Fruit fly (Drosophila melanogaster) whole organism, embryonic: ENCODE measurements around the gene Prdm13.
A peak's percentile ranks its signal among the peaks of the same experiment; 100 is the strongest.

Experiments
- Abd-B ChIP-seq: fragments of 200-800 bp; sonication (Bioruptor generic); optimal IDR thresholded peaks from 2 replicates; lab custom pipeline; 2018; ENCODE audit warnings: missing biosample characterization, mild to moderate bottlenecking, missing genetic modification characterization, moderate library complexity
- Atf-2 ChIP-seq: fragments of 200-800 bp; sonication (Bioruptor generic); optimal IDR thresholded peaks from 2 replicates; lab custom pipeline; 2016; ENCODE audit warnings: missing biosample characterization, missing genetic modification characterization
- CG10431 ChIP-seq: fragments of 200-800 bp; sonication (Bioruptor generic); optimal IDR thresholded peaks from 3 replicates; lab custom pipeline; 2018; ENCODE audit warnings: missing biosample characterization, mild to moderate bottlenecking, missing genetic modification characterization
- CG11695 ChIP-seq: fragments of 200-800 bp; sonication (Bioruptor generic); IDR thresholded peaks from 3 replicates; pipeline ENCODE4 v1.3.6; 2022; ENCODE audit warnings: missing biosample characterization, missing genetic modification characterization
- CG13287 ChIP-seq: fragments of 200-800 bp; sonication (Bioruptor generic); IDR thresholded peaks from 2 replicates; pipeline ENCODE4 v1.3.6; 2022; ENCODE audit warnings: missing biosample characterization, missing genetic modification characterization; ENCODE audit not compliant: partially characterized antibody
- CG13624 ChIP-seq: fragments of 200-800 bp; sonication (Bioruptor generic); optimal IDR thresholded peaks from 2 replicates; lab custom pipeline; 2016; ENCODE audit warnings: missing biosample characterization, missing genetic modification characterization
- CG15073 ChIP-seq: fragments of 200-800 bp; sonication (Bioruptor generic); optimal IDR thresholded peaks from 2 replicates; lab custom pipeline; 2016; ENCODE audit warnings: missing biosample characterization, missing genetic modification characterization
- CG16779 ChIP-seq: fragments of 200-800 bp; sonication (Bioruptor generic); IDR thresholded peaks from 2 replicates; pipeline ENCODE4 v1.3.6; 2022; ENCODE audit warnings: missing biosample characterization, missing genetic modification characterization
- CG16813 ChIP-seq: fragments of 200-800 bp; sonication (Bioruptor generic); IDR thresholded peaks from 3 replicates; pipeline ENCODE4 v1.3.6; 2022; ENCODE audit warnings: missing biosample characterization, missing genetic modification characterization; ENCODE audit not compliant: partially characterized antibody
- CG16815 ChIP-seq: fragments of 200-800 bp; sonication (Bioruptor generic); optimal IDR thresholded peaks from 3 replicates; lab custom pipeline; 2017; ENCODE audit warnings: missing biosample characterization, mild to moderate bottlenecking, missing genetic modification characterization
- CG18262 ChIP-seq: fragments of 200-800 bp; optimal IDR thresholded peaks from 3 replicates; lab custom pipeline; 2019; ENCODE audit warnings: missing biosample characterization, mild to moderate bottlenecking, missing genetic modification characterization, moderate library complexity
- CG2116 ChIP-seq: fragments of 200-800 bp; sonication (Bioruptor generic); optimal IDR thresholded peaks from 3 replicates; lab custom pipeline; 2018; ENCODE audit warnings: missing biosample characterization, mild to moderate bottlenecking, missing genetic modification characterization
- CG31224 ChIP-seq: fragments of 200-800 bp; sonication (Bioruptor generic); IDR thresholded peaks from 2 replicates; pipeline ENCODE4 v1.3.6; 2022; ENCODE audit warnings: missing biosample characterization, missing genetic modification characterization
- CG3163 ChIP-seq: fragments of 200-800 bp; sonication (Bioruptor generic); optimal IDR thresholded peaks from 3 replicates; lab custom pipeline; 2016; ENCODE audit warnings: missing biosample characterization, missing genetic modification characterization
- CG33557 ChIP-seq: fragments of 200-800 bp; sonication (Bioruptor generic); optimal IDR thresholded peaks from 2 replicates; lab custom pipeline; 2019; ENCODE audit warnings: missing biosample characterization, mild to moderate bottlenecking, missing genetic modification characterization, moderate library complexity
- CG3995 ChIP-seq: fragments of 200-800 bp; sonication (Bioruptor generic); optimal IDR thresholded peaks from 3 replicates; lab custom pipeline; 2016; ENCODE audit warnings: missing biosample characterization, missing genetic modification characterization
- CG7839 ChIP-seq: fragments of 200-800 bp; sonication (Bioruptor generic); optimal IDR thresholded peaks from 3 replicates; lab custom pipeline; 2018; ENCODE audit warnings: missing biosample characterization, mild to moderate bottlenecking, missing genetic modification characterization, moderate library complexity
- CG8359 ChIP-seq: fragments of 200-800 bp; sonication (Bioruptor generic); optimal IDR thresholded peaks from 2 replicates; lab custom pipeline; 2017; ENCODE audit warnings: missing biosample characterization, mild to moderate bottlenecking, missing genetic modification characterization, borderline replicate concordance
- CG8478 ChIP-seq: fragments of >200 bp; optimal IDR thresholded peaks from 2 replicates; lab custom pipeline; 2018
- CG8924 ChIP-seq: fragments of 200-800 bp; optimal IDR thresholded peaks from 3 replicates; lab custom pipeline; 2019; ENCODE audit warnings: missing biosample characterization, mild to moderate bottlenecking, missing genetic modification characterization, moderate library complexity
- CG8944 ChIP-seq: fragments of 200-800 bp; sonication (Bioruptor generic); optimal IDR thresholded peaks from 3 replicates; lab custom pipeline; 2016; ENCODE audit warnings: missing biosample characterization, missing genetic modification characterization
- D19A ChIP-seq: fragments of 200-800 bp; optimal IDR thresholded peaks from 3 replicates; lab custom pipeline; 2019; ENCODE audit warnings: missing biosample characterization, mild to moderate bottlenecking, missing genetic modification characterization, moderate library complexity
- D19B ChIP-seq: fragments of 200-800 bp; sonication (Bioruptor generic); optimal IDR thresholded peaks from 2 replicates; lab custom pipeline; 2017; ENCODE audit warnings: missing biosample characterization, mild to moderate bottlenecking, missing genetic modification characterization
- Dek ChIP-seq: fragments of 200-800 bp; sonication (Bioruptor generic); optimal IDR thresholded peaks from 3 replicates; lab custom pipeline; 2019; ENCODE audit warnings: missing biosample characterization, mild to moderate bottlenecking, missing genetic modification characterization, moderate library complexity
- GATAe ChIP-seq: fragments of 200-800 bp; sonication (Bioruptor generic); conservative IDR thresholded peaks from 2 replicates; pipeline ENCODE4 v1.3.6; 2022; ENCODE audit warnings: missing biosample characterization, missing genetic modification characterization
- NK7.1 ChIP-seq: fragments of 200-800 bp; sonication (Bioruptor generic); optimal IDR thresholded peaks from 3 replicates; lab custom pipeline; 2016; ENCODE audit warnings: missing biosample characterization, missing genetic modification characterization
- Nf-YC ChIP-seq: fragments of 200-800 bp; optimal IDR thresholded peaks from 3 replicates; lab custom pipeline; 2019; ENCODE audit warnings: missing biosample characterization, mild to moderate bottlenecking, missing genetic modification characterization, moderate library complexity
- Rx ChIP-seq: fragments of 200-800 bp; sonication (Bioruptor generic); IDR thresholded peaks from 2 replicates; pipeline ENCODE4 v1.3.6; 2022; ENCODE audit warnings: missing biosample characterization, missing genetic modification characterization
- TFAM ChIP-seq: fragments of 200-800 bp; sonication (Bioruptor generic); optimal IDR thresholded peaks from 2 replicates; lab custom pipeline; 2017; ENCODE audit warnings: missing biosample characterization, missing genetic modification characterization, inconsistent platforms
- Xbp1 ChIP-seq: fragments of 200-800 bp; sonication (Bioruptor generic); optimal IDR thresholded peaks from 3 replicates; lab custom pipeline; 2016; ENCODE audit warnings: missing biosample characterization, mild to moderate bottlenecking, missing genetic modification characterization
- al ChIP-seq: fragments of 200-800 bp; sonication (Bioruptor generic); IDR thresholded peaks from 2 replicates; pipeline ENCODE4 v1.3.6; 2022; ENCODE audit warnings: missing biosample characterization, missing genetic modification characterization
- btn ChIP-seq: fragments of 200-800 bp; sonication (Bioruptor generic); optimal IDR thresholded peaks from 2 replicates; lab custom pipeline; 2016; ENCODE audit warnings: missing biosample characterization, missing genetic modification characterization
- cg ChIP-seq: fragments of 200-800 bp; sonication (Bioruptor generic); optimal IDR thresholded peaks from 3 replicates; lab custom pipeline; 2019; ENCODE audit warnings: missing biosample characterization, mild to moderate bottlenecking, missing genetic modification characterization, moderate library complexity
- chif ChIP-seq, 2 experiments: fragments of 200-800 bp; sonication (Bioruptor generic); optimal IDR thresholded peaks; 3 replicates each; lab custom pipeline; 2016; ENCODE audit warnings: missing biosample characterization in 2 of 2, missing genetic modification characterization in 2 of 2
- chm ChIP-seq: fragments of 200-800 bp; sonication (Bioruptor generic); IDR thresholded peaks from 2 replicates; pipeline ENCODE4 v1.3.6; 2022; ENCODE audit warnings: missing biosample characterization, missing genetic modification characterization
- crc ChIP-seq: fragments of 200-800 bp; sonication (Bioruptor generic); optimal IDR thresholded peaks from 2 replicates; lab custom pipeline; 2016; ENCODE audit warnings: missing biosample characterization, missing genetic modification characterization
- dm ChIP-seq: fragments of 200-800 bp; sonication (Bioruptor generic); optimal IDR thresholded peaks from 3 replicates; lab custom pipeline; 2016; ENCODE audit warnings: missing biosample characterization, missing genetic modification characterization
- eve ChIP-seq, 2 experiments: fragments of >200 bp; optimal IDR thresholded peaks; 2 replicates each; lab custom pipeline; 2017; ENCODE audit warnings: missing biosample characterization in 2 of 2, missing genetic modification characterization in 2 of 2
- eyg ChIP-seq: fragments of 200-800 bp; sonication (Bioruptor generic); optimal IDR thresholded peaks from 3 replicates; lab custom pipeline; 2016; ENCODE audit warnings: missing biosample characterization, missing genetic modification characterization
- ken ChIP-seq: fragments of 200-800 bp; sonication (Bioruptor generic); IDR thresholded peaks from 3 replicates; pipeline ENCODE4 v1.3.6; 2022; ENCODE audit warnings: missing biosample characterization, missing genetic modification characterization
- nerfin-1 ChIP-seq: fragments of 200-800 bp; sonication (Bioruptor generic); optimal IDR thresholded peaks from 3 replicates; lab custom pipeline; 2019; ENCODE audit warnings: missing biosample characterization, mild to moderate bottlenecking, missing genetic modification characterization, moderate library complexity
- odd ChIP-seq: fragments of 200-800 bp; sonication (Bioruptor generic); optimal IDR thresholded peaks from 2 replicates; lab custom pipeline; 2017; ENCODE audit warnings: missing biosample characterization, mild to moderate bottlenecking, missing genetic modification characterization
- p53 ChIP-seq: fragments of 200-800 bp; sonication (Bioruptor generic); optimal IDR thresholded peaks from 2 replicates; lab custom pipeline; 2016; ENCODE audit warnings: missing biosample characterization, missing genetic modification characterization
- pan ChIP-seq, 4 experiments: fragments of >200 bp in 3 of 4; fragments of 200-800 bp in 1 of 4; sonication (Bioruptor generic) in 1 of 4; optimal IDR thresholded peaks in 3 of 4; IDR thresholded peaks in 1 of 4; 2 replicates each; pipeline versions ENCODE4 v1.3.6 to Lab custom; 2017 to 2022; ENCODE audit warnings: missing biosample characterization in 2 of 4, missing genetic modification characterization in 2 of 4, mixed read lengths in 1 of 4
- pros ChIP-seq: fragments of 200-800 bp; sonication (Bioruptor generic); optimal IDR thresholded peaks from 3 replicates; lab custom pipeline; 2019; ENCODE audit warnings: missing biosample characterization, mild to moderate bottlenecking, missing genetic modification characterization, moderate library complexity
- rib ChIP-seq: fragments of 200-800 bp; sonication (Bioruptor generic); IDR thresholded peaks from 2 replicates; pipeline ENCODE4 v1.3.6; 2022; ENCODE audit warnings: missing biosample characterization, missing genetic modification characterization
- sens ChIP-seq: fragments of 200-800 bp; sonication (Bioruptor generic); peaks from one replicate; lab custom pipeline; 2016; ENCODE audit warnings: missing biosample characterization, missing genetic modification characterization
- sisA ChIP-seq: fragments of 200-800 bp; sonication (Bioruptor generic); IDR thresholded peaks from 2 replicates; pipeline ENCODE4 v1.3.6; 2022; ENCODE audit warnings: missing biosample characterization, missing genetic modification characterization
- ssp ChIP-seq: fragments of 200-800 bp; sonication (Bioruptor generic); IDR thresholded peaks from 2 replicates; pipeline ENCODE4 v1.3.6; 2022; ENCODE audit warnings: missing biosample characterization, missing genetic modification characterization
- tin ChIP-seq: fragments of 200-800 bp; sonication (Bioruptor generic); optimal IDR thresholded peaks from 3 replicates; lab custom pipeline; 2016; ENCODE audit warnings: missing biosample characterization, missing genetic modification characterization
- zfh2 ChIP-seq: fragments of 200-800 bp; sonication (Bioruptor generic); optimal IDR thresholded peaks from 2 replicates; lab custom pipeline; 2016; ENCODE audit warnings: missing biosample characterization, missing genetic modification characterization

Prdm13 gene

dm6 chr3L:6181776-6182175, 18.8 kb downstream of the Prdm13 start, which contains the start of gene CG10274 (continued):
- TF ChIP-seq ken (GFP tag; lab: Robert Waterston, UW) (peak; percentile 55; the same call in 2 of the 3 replicates), pan (optimal IDR thresholded peaks at IDR 0.05; lab: Kevin White, UChicago) (no peak), pan (GFP tag; optimal IDR thresholded peaks at IDR 0.05 in 1 of 2, IDR thresholded peaks at IDR 0.05 in 1 of 2) (peak in 1 of 2 experiments; percentile 55), sisA (GFP tag; lab: Robert Waterston, UW) (peak; percentile 73), CG3163 (GFP tag; lab: Kevin White, UChicago) (peak; percentile 15), Nf-YC (no peak), CG18262 (tag; lab: Kevin White, UChicago) (peak; percentile 76), btn (GFP tag; lab: Kevin White, UChicago) (no peak), GATAe (GFP tag; lab: Robert Waterston, UW) (no peak; the same call in 1 of the 2 replicates), eyg (GFP tag; lab: Kevin White, UChicago) (no peak), odd (GFP tag; lab: Kevin White, UChicago) (no peak), nerfin-1 (tag; lab: Kevin White, UChicago) (peak; percentile 81), CG3995 (GFP tag; lab: Kevin White, UChicago) (peak; percentile 79), chif (GFP tag; optimal IDR thresholded peaks at IDR 0.05; lab: Kevin White, UChicago) (peak; percentile 58 to 71), CG16779 (GFP tag; lab: Robert Waterston, UW) (no peak), al (GFP tag; lab: Robert Waterston, UW) (peak; percentile 76), zfh2 (peak; percentile 80), p53 (GFP tag; lab: Kevin White, UChicago) (no peak), CG8478 (lab: Kevin White, UChicago) (no peak), eve (GFP tag; optimal IDR thresholded peaks at IDR 0.05; lab: Kevin White, UChicago) (no peak), Atf-2 (GFP tag; lab: Kevin White, UChicago) (peak; percentile 68), chm (GFP tag; lab: Robert Waterston, UW) (no peak), D19A (tag; lab: Kevin White, UChicago) (no peak), CG16815 (peak; percentile 72), Dek (tag; lab: Kevin White, UChicago) (no peak), Xbp1 (GFP tag; lab: Kevin White, UChicago) (peak; percentile 87), tin (peak; percentile 79), CG7839 (tag; lab: Kevin White, UChicago) (no peak), CG13624 (GFP tag; lab: Kevin White, UChicago) (peak; percentile 79), sens (GFP tag; lab: Kevin White, UChicago) (peak; percentile 96), cg (GFP tag; lab: Kevin White, UChicago) (no peak), CG8924 (peak; percentile 79), CG10431 (no peak), Abd-B (peak; percentile 79), rib (GFP tag; lab: Robert Waterston, UW) (0 out of 2 replicates have a peak, but pooled peaks have one; percentile 31), CG2116 (GFP tag; lab: Kevin White, UChicago) (peak; percentile 77), Rx (no peak), CG15073 (GFP tag; lab: Kevin White, UChicago) (no peak), crc (GFP tag; lab: Kevin White, UChicago) (peak; percentile 44), dm (peak; percentile 30), D19B (no peak), CG8359 (GFP tag; lab: Kevin White, UChicago) (no peak), CG13287 (no peak; the same call in 1 of the 2 replicates), CG8944 (GFP tag; lab: Kevin White, UChicago) (peak; percentile 63), CG33557 (GFP tag; lab: Kevin White, UChicago) (peak; percentile 73), TFAM (no peak), CG31224 (GFP tag; lab: Robert Waterston, UW) (peak; percentile 35; the same call in 1 of the 2 replicates), NK7.1 (no peak), CG16813 (no peak), CG11695 (no peak), ssp (GFP tag; lab: Robert Waterston, UW) (peak; percentile 53), pros (GFP tag; lab: Kevin White, UChicago) (no peak)
